Worm (Caenorhabditis elegans) whole organism, L4/young adult: ENCODE results near the gene mlc-3.

Experiments used
- W03F9.2 ChIP-seq: fragments of 150-350 bp; optimal IDR thresholded peaks from 2 replicates; lab custom pipeline; 2014; ENCODE audit warnings: missing biosample characterization, missing genetic modification characterization
- him-1 ChIP-seq: sonication (generic microtip); optimal IDR thresholded peaks from 2 replicates; lab custom pipeline; 2016; ENCODE audit warnings: missing genotype, missing genetic modification reagents, missing genetic modification characterization, missing compliant biosample characterization

- TF ChIP-seq him-1 (no peak), W03F9.2 (tag; lab: Kevin White, UChicago) (no peak)
Measured at ce11 chrIII:5525973-5526372, 38.9 kb upstream of the mlc-3 start, which contains the start of gene dex-1.
